Fruit fly (Drosophila melanogaster) whole organism, wandering third instar larva: ENCODE measurements around the gene elB.

ENCODE experiments used
- Abd-B ChIP-seq: fragments of >200 bp; optimal IDR thresholded peaks from 2 replicates; lab custom pipeline; 2017; ENCODE audit warnings: missing biosample characterization, missing genetic modification characterization
- CG32264 ChIP-seq: fragments of 200-800 bp; sonication (Bioruptor generic); optimal IDR thresholded peaks from 2 replicates; lab custom pipeline; 2016; ENCODE audit warnings: missing biosample characterization, missing genetic modification characterization
- CrebA ChIP-seq: fragments of 200-800 bp; sonication (Bioruptor generic); optimal IDR thresholded peaks from 2 replicates; lab custom pipeline; 2016; ENCODE audit warnings: missing biosample characterization, mild to moderate bottlenecking, missing genetic modification characterization, borderline replicate concordance
- Dif ChIP-seq: fragments of 200-275, 200-300 bp; sonication (Bioruptor generic); optimal IDR thresholded peaks from 2 replicates; lab custom pipeline; 2018; ENCODE audit warnings: missing biosample characterization, missing genetic modification characterization; ENCODE audit not compliant: partially characterized antibody
- GATAd ChIP-seq: sonication (Bioruptor generic); optimal IDR thresholded peaks from 2 replicates; lab custom pipeline; 2016; ENCODE audit warnings: missing biosample characterization, missing genetic modification characterization
- HLH106 ChIP-seq: fragments of 200-800 bp; optimal IDR thresholded peaks from 3 replicates; lab custom pipeline; 2019; ENCODE audit warnings: missing biosample characterization, mild to moderate bottlenecking, missing genetic modification characterization, moderate library complexity
- Hnf4 ChIP-seq: fragments of 200-800 bp; sonication (Bioruptor generic); optimal IDR thresholded peaks from 2 replicates; lab custom pipeline; 2016; ENCODE audit warnings: missing biosample characterization, mild to moderate bottlenecking, missing genetic modification characterization
- Hr78 ChIP-seq: fragments of >200 bp; optimal IDR thresholded peaks from 2 replicates; lab custom pipeline; 2017; ENCODE audit warnings: missing biosample characterization, missing genetic modification characterization
- Hr83 ChIP-seq: fragments of 200-300 bp; sonication (Bioruptor generic); optimal IDR thresholded peaks from 2 replicates; lab custom pipeline; 2016; ENCODE audit warnings: missing biosample characterization, mild to moderate bottlenecking, missing genetic modification characterization, moderate library complexity; ENCODE audit not compliant: poor library complexity, severe bottlenecking
- Jra ChIP-seq: sonication (Bioruptor generic); optimal IDR thresholded peaks from 2 replicates; lab custom pipeline; 2016; ENCODE audit warnings: missing biosample characterization, missing genetic modification characterization
- Mio ChIP-seq: sonication (Bioruptor generic); optimal IDR thresholded peaks from 2 replicates; lab custom pipeline; 2016; ENCODE audit warnings: missing biosample characterization, missing genetic modification characterization
- Myc ChIP-seq: fragments of >200 bp; optimal IDR thresholded peaks from 2 replicates; lab custom pipeline; 2017
- OdsH ChIP-seq: fragments of 200-800 bp; sonication (Bioruptor generic); optimal IDR thresholded peaks from 2 replicates; lab custom pipeline; 2016; ENCODE audit warnings: missing biosample characterization, mild to moderate bottlenecking, missing genetic modification characterization
- Rel ChIP-seq, 2 experiments: fragments of 200-800 bp; sonication (Bioruptor generic) in 1 of 2; optimal IDR thresholded peaks; 2 replicates in 1 of 2; 3 replicates in 1 of 2; lab custom pipeline; 2016 to 2019; ENCODE audit warnings: mild to moderate bottlenecking in 2 of 2, missing biosample characterization in 2 of 2, missing genetic modification characterization in 2 of 2, moderate library complexity in 1 of 2
- Vsx2 ChIP-seq: fragments of 200-300, 225-300 bp; sonication (Bioruptor generic); optimal IDR thresholded peaks from 2 replicates; lab custom pipeline; 2018; ENCODE audit warnings: missing biosample characterization, missing genetic modification characterization; ENCODE audit not compliant: partially characterized antibody
- br ChIP-seq: fragments of 200-800 bp; sonication (Bioruptor generic); optimal IDR thresholded peaks from 2 replicates; lab custom pipeline; 2016; ENCODE audit warnings: missing biosample characterization, missing genetic modification characterization
- dl ChIP-seq, 2 experiments: fragments of 175-275, 200-275 bp in 1 of 2; fragments of 200-275 bp in 1 of 2; sonication (Bioruptor generic); optimal IDR thresholded peaks; lab custom pipeline; 2018; ENCODE audit warnings: mild to moderate bottlenecking in 2 of 2, missing biosample characterization in 2 of 2, missing genetic modification characterization in 2 of 2, moderate library complexity in 2 of 2; ENCODE audit not compliant: partially characterized antibody in 2 of 2, insufficient read depth in 1 of 2
- dmrt93B ChIP-seq: fragments of 200-800 bp; sonication (Bioruptor generic); optimal IDR thresholded peaks from 2 replicates; lab custom pipeline; 2018; ENCODE audit warnings: missing biosample characterization, mild to moderate bottlenecking, missing genetic modification characterization
- dsf ChIP-seq: sonication (Bioruptor generic); optimal IDR thresholded peaks from 2 replicates; lab custom pipeline; 2016; ENCODE audit warnings: missing biosample characterization, missing genetic modification characterization, borderline replicate concordance
- ey ChIP-seq: fragments of 200-800 bp; sonication (Bioruptor generic); optimal IDR thresholded peaks from 2 replicates; lab custom pipeline; 2016; ENCODE audit warnings: missing biosample characterization, missing genetic modification characterization
- foxo ChIP-seq, 2 experiments: fragments of 200-800 bp; sonication (Bioruptor generic); optimal IDR thresholded peaks; 2 replicates in 1 of 2; 3 replicates in 1 of 2; lab custom pipeline; 2016 to 2017; ENCODE audit warnings: missing biosample characterization in 2 of 2, missing genetic modification characterization in 2 of 2
- fru ChIP-seq: fragments of 200-800 bp; sonication (Bioruptor generic); optimal IDR thresholded peaks from 3 replicates; lab custom pipeline; 2016; ENCODE audit warnings: missing biosample characterization, mild to moderate bottlenecking, missing genetic modification characterization
- h ChIP-seq: fragments of 200-800 bp; sonication (Bioruptor generic); optimal IDR thresholded peaks from 3 replicates; lab custom pipeline; 2016; ENCODE audit warnings: missing biosample characterization, mild to moderate bottlenecking, missing genetic modification characterization
- jim ChIP-seq: fragments of 175-275, 200-325 bp; sonication (Bioruptor generic); optimal IDR thresholded peaks from 2 replicates; lab custom pipeline; 2016; ENCODE audit warnings: missing biosample characterization, mild to moderate bottlenecking, missing genetic modification characterization
- lola ChIP-seq: fragments of >200 bp; optimal IDR thresholded peaks from 2 replicates; lab custom pipeline; 2017; ENCODE audit warnings: missing biosample characterization, missing genetic modification characterization
- pan ChIP-seq: fragments of >200 bp; optimal IDR thresholded peaks from 2 replicates; lab custom pipeline; 2017
- sv ChIP-seq: fragments of 200-800 bp; sonication (Bioruptor generic); optimal IDR thresholded peaks from 3 replicates; lab custom pipeline; 2016; ENCODE audit warnings: missing biosample characterization, missing genetic modification characterization
- usp ChIP-seq: fragments of >200 bp; optimal IDR thresholded peaks from 2 replicates; lab custom pipeline; 2017; ENCODE audit warnings: missing biosample characterization, missing genetic modification characterization
- woc ChIP-seq: sonication (Bioruptor generic); optimal IDR thresholded peaks from 2 replicates; lab custom pipeline; 2016; ENCODE audit warnings: missing biosample characterization, mild to moderate bottlenecking, missing genetic modification characterization

Gene elB

DNA sequence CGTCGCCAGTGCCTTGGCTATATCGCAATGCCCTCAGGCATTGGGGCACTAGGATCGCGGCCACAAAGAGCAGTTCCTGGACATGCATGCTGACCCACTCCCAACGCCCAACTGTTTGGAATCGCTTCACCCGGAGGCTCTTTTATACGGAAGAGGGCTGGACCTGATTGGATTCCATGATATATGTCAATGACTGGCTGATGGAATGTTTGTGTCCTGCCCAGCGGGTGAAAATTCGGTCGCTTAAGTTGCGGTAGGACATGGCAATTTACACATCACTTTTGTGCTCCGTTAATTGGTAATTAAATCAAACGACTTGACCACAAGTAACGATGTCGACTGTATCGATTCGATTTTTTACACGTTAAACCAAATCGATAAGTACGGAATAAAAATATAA is 7.9 kb upstream of the elB start, which contains the start of gene Pburs:
Gene Pburs, minus strand, starts transcription at position 101 of the 400 bp plus-strand sequence.
- no peak for TF ChIP-seq Jra (GFP tag; lab: Kevin White, UChicago)
- TF ChIP-seq HLH106 (tag; lab: Kevin White, UChicago): no peak
- no peak for TF ChIP-seq br (GFP tag; lab: Kevin White, UChicago)
- TF ChIP-seq CG32264: no peak
- no peak for TF ChIP-seq h
- no peak for TF ChIP-seq woc (GFP tag; lab: Kevin White, UChicago)
- TF ChIP-seq dsf: no peak
- no peak for TF ChIP-seq Rel (GFP tag; optimal IDR thresholded peaks at IDR 0.05; lab: Kevin White, UChicago)
- no peak for TF ChIP-seq Rel (tag; optimal IDR thresholded peaks at IDR 0.05; lab: Kevin White, UChicago)
- no peak for TF ChIP-seq GATAd
- no peak for TF ChIP-seq pan (lab: Kevin White, UChicago)
- TF ChIP-seq Mio (GFP tag; lab: Kevin White, UChicago): no peak
- TF ChIP-seq foxo (GFP tag; optimal IDR thresholded peaks at IDR 0.05; lab: Kevin White, UChicago): no peak
- no peak for TF ChIP-seq OdsH
- no peak for TF ChIP-seq ey (GFP tag; lab: Kevin White, UChicago)
- TF ChIP-seq Hr78 (GFP tag; lab: Kevin White, UChicago): no peak
- TF ChIP-seq Abd-B (GFP tag; lab: Kevin White, UChicago): no peak
- no peak for TF ChIP-seq usp (GFP tag; lab: Kevin White, UChicago)
- no peak for TF ChIP-seq dl (GFP tag; optimal IDR thresholded peaks at IDR 0.05; lab: Kevin White, UChicago; ENCODE audit: insufficient read depth in 1 of 2, partially characterized antibody in 2 of 2)
- TF ChIP-seq, all 38 proteins: peak for 0

DNA sequence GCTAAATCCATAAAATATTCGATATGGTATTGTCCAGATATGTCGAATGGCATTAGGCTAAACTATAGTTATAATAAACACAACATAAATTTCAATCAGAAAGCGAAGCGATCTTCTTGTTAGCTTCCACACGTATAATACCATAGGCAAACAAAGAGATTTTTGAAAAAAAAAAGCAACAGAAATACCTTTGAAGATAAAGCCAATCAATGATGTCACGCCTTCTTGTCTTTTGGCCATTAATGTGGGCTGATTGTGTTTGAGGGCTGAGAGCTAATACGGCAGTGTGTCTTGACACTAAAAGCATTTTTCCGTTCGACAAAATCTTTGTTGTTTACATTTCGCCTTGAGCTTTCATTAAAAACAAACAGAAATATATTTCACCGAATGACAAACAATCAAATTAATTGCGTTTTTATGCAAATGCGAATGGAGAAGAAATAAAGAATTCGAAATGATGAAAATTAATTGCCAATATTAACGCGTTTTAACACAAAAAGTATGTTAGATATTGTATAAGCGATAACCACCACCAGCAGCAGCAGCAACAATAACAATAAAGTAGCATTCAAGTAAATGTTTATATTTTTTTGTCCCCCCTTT is 5.0 kb upstream of the elB start:
- TF ChIP-seq lola (no peak), fru (GFP tag; lab: Kevin White, UChicago) (no peak), dl (GFP tag; optimal IDR thresholded peaks at IDR 0.05; lab: Kevin White, UChicago; ENCODE audit: insufficient read depth in 1 of 2, partially characterized antibody in 2 of 2) (no peak), Abd-B (GFP tag; lab: Kevin White, UChicago) (no peak), pan (lab: Kevin White, UChicago) (no peak), HLH106 (tag; lab: Kevin White, UChicago) (no peak), Mio (GFP tag; lab: Kevin White, UChicago) (no peak), Dif (GFP tag; lab: Kevin White, UChicago) (no peak)

DNA sequence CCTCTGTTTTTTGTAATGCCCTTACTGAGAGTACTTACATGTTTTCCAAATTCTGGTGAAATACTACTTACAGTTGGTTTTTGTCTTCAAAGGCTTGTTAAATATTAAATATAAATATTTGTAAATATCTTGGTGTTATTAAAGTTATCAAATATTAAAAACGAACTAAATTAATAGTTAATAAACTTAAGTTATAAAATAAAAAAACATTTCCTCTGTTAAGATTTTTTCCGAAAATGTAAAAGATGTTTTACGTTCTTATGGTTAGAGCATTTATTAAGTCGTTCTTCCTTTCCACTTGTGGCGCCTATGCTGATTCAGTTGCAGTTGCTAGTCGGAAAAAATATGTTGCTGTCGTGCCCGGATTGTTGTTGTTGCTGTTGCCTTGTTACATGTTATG is 4.1 kb upstream of the elB start:
- no peak for TF ChIP-seq Hnf4 (GFP tag; lab: Kevin White, UChicago)
- no peak for TF ChIP-seq Rel (GFP tag; optimal IDR thresholded peaks at IDR 0.05; lab: Kevin White, UChicago)
- no peak for TF ChIP-seq Rel (tag; optimal IDR thresholded peaks at IDR 0.05; lab: Kevin White, UChicago)
- no peak for TF ChIP-seq sv (GFP tag; lab: Kevin White, UChicago)
- no peak for TF ChIP-seq Hr83 (GFP tag; lab: Kevin White, UChicago)
- no peak for TF ChIP-seq Abd-B (GFP tag; lab: Kevin White, UChicago)
- no peak for TF ChIP-seq Vsx2 (GFP tag; lab: Kevin White, UChicago)
- no peak for TF ChIP-seq foxo (GFP tag; optimal IDR thresholded peaks at IDR 0.05; lab: Kevin White, UChicago)
- TF ChIP-seq dl (GFP tag; optimal IDR thresholded peaks at IDR 0.05; lab: Kevin White, UChicago; ENCODE audit: insufficient read depth in 1 of 2, partially characterized antibody in 2 of 2): no peak
- TF ChIP-seq pan (lab: Kevin White, UChicago): no peak
- TF ChIP-seq br (GFP tag; lab: Kevin White, UChicago): no peak
- no peak for TF ChIP-seq fru (GFP tag; lab: Kevin White, UChicago)
- TF ChIP-seq Myc (lab: Kevin White, UChicago): no peak
- no peak for TF ChIP-seq Mio (GFP tag; lab: Kevin White, UChicago)
- TF ChIP-seq OdsH: no peak
- no peak for TF ChIP-seq usp (GFP tag; lab: Kevin White, UChicago)
- no peak for TF ChIP-seq CrebA (GFP tag; lab: Kevin White, UChicago)
- no peak for TF ChIP-seq dsf
- TF ChIP-seq, all 38 proteins: peak for 0

DNA sequence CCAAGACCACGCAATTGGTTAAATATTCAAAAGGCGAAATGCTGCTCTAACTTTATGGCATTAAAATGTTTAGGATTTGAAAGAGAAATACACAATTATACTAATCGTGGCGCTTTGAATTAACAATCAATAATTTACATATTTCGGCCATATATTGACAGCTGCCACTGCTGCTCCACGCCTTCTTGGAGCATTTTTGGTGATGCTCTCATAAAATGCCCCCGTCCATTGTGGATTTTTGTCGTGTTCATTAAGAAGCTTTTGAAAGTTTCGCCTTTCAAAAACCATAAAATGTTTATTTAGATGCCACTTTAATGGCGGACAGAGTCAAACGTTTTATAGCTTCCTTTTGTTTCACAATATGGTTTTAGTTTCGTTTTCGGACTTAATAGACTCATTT is 1.8 kb upstream of the elB start:
- TF ChIP-seq Myc (lab: Kevin White, UChicago) (no peak), jim (GFP tag; lab: Kevin White, UChicago) (no peak), foxo (GFP tag; optimal IDR thresholded peaks at IDR 0.05; lab: Kevin White, UChicago) (no peak), h (no peak), Hr83 (GFP tag; lab: Kevin White, UChicago) (no peak), Hnf4 (GFP tag; lab: Kevin White, UChicago) (no peak), GATAd (no peak), Jra (GFP tag; lab: Kevin White, UChicago) (no peak), dsf (no peak), dmrt93B (GFP tag; lab: Kevin White, UChicago) (no peak)
- TF ChIP-seq, all 38 proteins: peak for 0
